Fruit fly (Drosophila melanogaster) S2 (cell line): ENCODE data around the gene CG42337.

Source experiments
- CG8478 ChIP-seq: fragments of >200 bp; optimal IDR thresholded peaks from 2 replicates; lab custom pipeline; 2018
- CTCF ChIP-seq, 2 experiments: fragments of >200 bp; optimal IDR thresholded peaks; 2 replicates each; lab custom pipeline; 2018

CG42337 gene

dm6 chr3L:21185622-21186021, 7.5 kb downstream of the CG42337 start:
- no peak for TF ChIP-seq CTCF (optimal IDR thresholded peaks at IDR 0.05; lab: Kevin White, UChicago)
- TF ChIP-seq CG8478 (lab: Kevin White, UChicago) = no peak

dm6 chr3L:21176935-21177581, 16.1 kb downstream of the CG42337 start:
- TF ChIP-seq CTCF (optimal IDR thresholded peaks at IDR 0.05; lab: Kevin White, UChicago) (no peak), CG8478 (lab: Kevin White, UChicago) (no peak)

- TF ChIP-seq CTCF (optimal IDR thresholded peaks at IDR 0.05; lab: Kevin White, UChicago) (no peak), CG8478 (lab: Kevin White, UChicago) (no peak)
Measured at dm6 chr3L:21176276-21176934, 16.8 kb downstream of the CG42337 start.

dm6 chr3L:21175531-21176271, 17.5 kb downstream of the CG42337 start:
- TF ChIP-seq CG8478 (lab: Kevin White, UChicago) (no peak), CTCF (optimal IDR thresholded peaks at IDR 0.05; lab: Kevin White, UChicago) (no peak)

- no peak for TF ChIP-seq CG8478 (lab: Kevin White, UChicago)
- TF ChIP-seq CTCF (optimal IDR thresholded peaks at IDR 0.05; lab: Kevin White, UChicago) = no peak
Measured at dm6 chr3L:21174962-21175361, 18.2 kb downstream of the CG42337 start.

- TF ChIP-seq CG8478 (lab: Kevin White, UChicago) (no peak), CTCF (optimal IDR thresholded peaks at IDR 0.05; lab: Kevin White, UChicago) (no peak)
Measured at dm6 chr3L:21172527-21173253, 20.5 kb downstream of the CG42337 start, which contains the start of the genes chb and AsnS. Gene chb, plus strand, starts transcription at chr3L:21172853. Gene AsnS, plus strand, starts transcription at chr3L:21173118.

- TF ChIP-seq CG8478 (lab: Kevin White, UChicago) = no peak
- TF ChIP-seq CTCF (optimal IDR thresholded peaks at IDR 0.05; lab: Kevin White, UChicago) = no peak
Measured at dm6 chr3L:21171905-21172304, 21.3 kb downstream of the CG42337 start, which contains the start of gene Ac78C. Gene Ac78C, minus strand, starts transcription at chr3L:21171930.

dm6 chr3L:21145841-21146395, 47.2 kb downstream of the CG42337 start:
- no peak for TF ChIP-seq CG8478 (lab: Kevin White, UChicago)
- TF ChIP-seq CTCF (optimal IDR thresholded peaks at IDR 0.05; lab: Kevin White, UChicago) = no peak

dm6 chr3L:21136253-21136652, 56.9 kb downstream of the CG42337 start, which contains the start of gene CG10565:
Gene CG10565, minus strand, starts transcription at chr3L:21136353.
- TF ChIP-seq CG8478 (lab: Kevin White, UChicago) (no peak), CTCF (optimal IDR thresholded peaks at IDR 0.05; lab: Kevin White, UChicago) (no peak)

- TF ChIP-seq CTCF (optimal IDR thresholded peaks at IDR 0.05; lab: Kevin White, UChicago) (peak in 1 of 2 experiments; percentile 46), CG8478 (lab: Kevin White, UChicago) (no peak)
Measured at dm6 chr3L:21135850-21136249, 57.3 kb downstream of the CG42337 start.
